Fruit fly (Drosophila melanogaster) whole organism, embryonic: ENCODE results near the gene Lmx1a.
A peak's percentile ranks its signal among the peaks of the same experiment; 100 is the strongest.

Experiments used
- CG10366 ChIP-seq: fragments of 200-800 bp; sonication (Bioruptor generic); IDR thresholded peaks from 2 replicates; pipeline ENCODE4 v1.3.6; 2022; ENCODE audit warnings: missing biosample characterization, missing genetic modification characterization
- CG10543 ChIP-seq: fragments of 200-800 bp; sonication (Bioruptor generic); optimal IDR thresholded peaks from 3 replicates; lab custom pipeline; 2017; ENCODE audit warnings: missing biosample characterization, mild to moderate bottlenecking, missing genetic modification characterization, moderate library complexity
- CG11093 ChIP-seq: fragments of 200-800 bp; sonication (Bioruptor generic); IDR thresholded peaks from 3 replicates; pipeline ENCODE4 v1.3.6; 2022; ENCODE audit warnings: missing biosample characterization, missing genetic modification characterization
- CG11723 ChIP-seq: fragments of 200-800 bp; sonication (Bioruptor generic); optimal IDR thresholded peaks from 2 replicates; lab custom pipeline; 2017; ENCODE audit warnings: missing biosample characterization, mild to moderate bottlenecking, missing genetic modification characterization
- CG12391 ChIP-seq: fragments of 200-800 bp; sonication (Bioruptor generic); optimal IDR thresholded peaks from 3 replicates; lab custom pipeline; 2018; ENCODE audit warnings: missing biosample characterization, mild to moderate bottlenecking, missing genetic modification characterization, moderate library complexity
- CG16779 ChIP-seq: fragments of 200-800 bp; sonication (Bioruptor generic); IDR thresholded peaks from 2 replicates; pipeline ENCODE4 v1.3.6; 2022; ENCODE audit warnings: missing biosample characterization, missing genetic modification characterization
- CG18011 ChIP-seq: fragments of 200-800 bp; sonication (Bioruptor generic); optimal IDR thresholded peaks from 2 replicates; lab custom pipeline; 2017; ENCODE audit warnings: missing biosample characterization, missing genetic modification characterization, mild to moderate bottlenecking, moderate library complexity, missing genotype
- CG2116 ChIP-seq: fragments of 200-800 bp; sonication (Bioruptor generic); optimal IDR thresholded peaks from 3 replicates; lab custom pipeline; 2018; ENCODE audit warnings: missing biosample characterization, mild to moderate bottlenecking, missing genetic modification characterization
- CG3163 ChIP-seq: fragments of 200-800 bp; sonication (Bioruptor generic); optimal IDR thresholded peaks from 3 replicates; lab custom pipeline; 2016; ENCODE audit warnings: missing biosample characterization, missing genetic modification characterization
- CG3281 ChIP-seq: fragments of 200-800 bp; sonication (Bioruptor generic); optimal IDR thresholded peaks from 3 replicates; lab custom pipeline; 2017; ENCODE audit warnings: missing biosample characterization, mild to moderate bottlenecking, missing genetic modification characterization
- CG3995 ChIP-seq: fragments of 200-800 bp; sonication (Bioruptor generic); optimal IDR thresholded peaks from 3 replicates; lab custom pipeline; 2016; ENCODE audit warnings: missing biosample characterization, missing genetic modification characterization
- CG9727 ChIP-seq: fragments of 200-800 bp; sonication (Bioruptor generic); optimal IDR thresholded peaks from 3 replicates; lab custom pipeline; 2017; ENCODE audit warnings: missing biosample characterization, mild to moderate bottlenecking, missing genetic modification characterization
- CG9797 ChIP-seq: fragments of 200-800 bp; sonication (Bioruptor generic); optimal IDR thresholded peaks from 3 replicates; lab custom pipeline; 2018; ENCODE audit warnings: missing biosample characterization, mild to moderate bottlenecking, missing genetic modification characterization
- CG9817 ChIP-seq: fragments of 200-800 bp; sonication (Bioruptor generic); optimal IDR thresholded peaks from 2 replicates; lab custom pipeline; 2018; ENCODE audit warnings: missing biosample characterization, mild to moderate bottlenecking, missing genetic modification characterization, moderate library complexity
- Doc3 ChIP-seq: fragments of 200-800 bp; sonication (Bioruptor generic); IDR thresholded peaks from 3 replicates; pipeline ENCODE4 v1.3.6; 2022; ENCODE audit warnings: missing biosample characterization, missing genetic modification characterization; ENCODE audit not compliant: partially characterized antibody
- HLH3B ChIP-seq: fragments of 200-800 bp; sonication (Bioruptor generic); IDR thresholded peaks from 2 replicates; pipeline ENCODE4 v1.3.6; 2022; ENCODE audit warnings: missing biosample characterization, missing genetic modification characterization
- Hr78 ChIP-seq, 2 experiments: fragments of 200-800 bp in 1 of 2; fragments of >200 bp in 1 of 2; sonication (Bioruptor generic) in 1 of 2; optimal IDR thresholded peaks; 2 replicates each; lab custom pipeline; 2017 to 2019; ENCODE audit warnings: missing biosample characterization in 2 of 2, missing genetic modification characterization in 2 of 2, mild to moderate bottlenecking in 1 of 2, moderate library complexity in 1 of 2
- MTF-1 ChIP-seq: fragments of 200-800 bp; sonication (Bioruptor generic); optimal IDR thresholded peaks from 2 replicates; lab custom pipeline; 2018; ENCODE audit warnings: missing biosample characterization, mild to moderate bottlenecking, missing genetic modification characterization, borderline replicate concordance
- Myb ChIP-seq: fragments of 200-800 bp; sonication (Bioruptor generic); optimal IDR thresholded peaks from 2 replicates; lab custom pipeline; 2016; ENCODE audit warnings: missing biosample characterization, missing genetic modification characterization
- NC2α ChIP-seq: fragments of 200-800 bp; sonication (Bioruptor generic); optimal IDR thresholded peaks from 2 replicates; lab custom pipeline; 2016; ENCODE audit warnings: missing biosample characterization, missing genetic modification characterization
- PHDP ChIP-seq: fragments of 200-800 bp; sonication (Bioruptor generic); optimal IDR thresholded peaks from 3 replicates; lab custom pipeline; 2018; ENCODE audit warnings: missing biosample characterization, mild to moderate bottlenecking, missing genetic modification characterization, moderate library complexity
- Rx ChIP-seq: fragments of 200-800 bp; sonication (Bioruptor generic); IDR thresholded peaks from 2 replicates; pipeline ENCODE4 v1.3.6; 2022; ENCODE audit warnings: missing biosample characterization, missing genetic modification characterization
- Scr ChIP-seq: fragments of 200-800 bp; sonication (Bioruptor generic); IDR thresholded peaks from 2 replicates; pipeline ENCODE4 v1.3.6; 2022; ENCODE audit warnings: missing biosample characterization, missing genetic modification characterization; ENCODE audit not compliant: partially characterized antibody
- Six4 ChIP-seq: fragments of 200-800 bp; sonication (Bioruptor generic); optimal IDR thresholded peaks from 2 replicates; lab custom pipeline; 2016; ENCODE audit warnings: missing biosample characterization, missing genetic modification characterization
- Spps ChIP-seq: fragments of 200-800 bp; sonication (Bioruptor generic); optimal IDR thresholded peaks from 2 replicates; lab custom pipeline; 2018; ENCODE audit warnings: missing biosample characterization, mild to moderate bottlenecking, missing genetic modification characterization
- Stat92E ChIP-seq, 3 experiments: fragments of >200 bp in 2 of 3; fragments of 200-800 bp in 1 of 3; sonication (Bioruptor generic) in 1 of 3; optimal IDR thresholded peaks; 2 replicates each; lab custom pipeline; 2017 to 2019; ENCODE audit warnings: missing biosample characterization in 3 of 3, missing genetic modification characterization in 3 of 3, mild to moderate bottlenecking in 1 of 3, moderate library complexity in 1 of 3
- abd-A ChIP-seq: fragments of 200-800 bp; sonication (Bioruptor generic); optimal IDR thresholded peaks from 3 replicates; lab custom pipeline; 2019; ENCODE audit warnings: missing biosample characterization, mild to moderate bottlenecking, missing genetic modification characterization, moderate library complexity
- aop ChIP-seq: fragments of 200-800 bp; sonication (Bioruptor generic); IDR thresholded peaks from 2 replicates; pipeline ENCODE4 v1.3.6; 2022; ENCODE audit warnings: missing biosample characterization, missing genetic modification characterization
- cg ChIP-seq: fragments of 200-800 bp; sonication (Bioruptor generic); optimal IDR thresholded peaks from 3 replicates; lab custom pipeline; 2019; ENCODE audit warnings: missing biosample characterization, mild to moderate bottlenecking, missing genetic modification characterization, moderate library complexity
- dmrt11E ChIP-seq: fragments of 200-800 bp; sonication (Bioruptor generic); optimal IDR thresholded peaks from 3 replicates; lab custom pipeline; 2018; ENCODE audit warnings: missing biosample characterization, mild to moderate bottlenecking, missing genetic modification characterization, moderate library complexity
- en ChIP-seq: fragments of 200-800 bp; sonication (Bioruptor generic); optimal IDR thresholded peaks from 2 replicates; lab custom pipeline; 2016; ENCODE audit warnings: missing biosample characterization, missing genetic modification characterization
- fd96Cb ChIP-seq: fragments of 200-800 bp; sonication (Bioruptor generic); optimal IDR thresholded peaks from 2 replicates; lab custom pipeline; 2018; ENCODE audit warnings: missing biosample characterization, mild to moderate bottlenecking, missing genetic modification characterization, moderate library complexity
- gce ChIP-seq: fragments of 200-800 bp; sonication (Bioruptor generic); IDR thresholded peaks from 3 replicates; pipeline ENCODE4 v1.3.6; 2022; ENCODE audit warnings: missing biosample characterization, missing genetic modification characterization
- gro ChIP-seq: fragments of 200-800 bp; sonication (Bioruptor generic); optimal IDR thresholded peaks from 2 replicates; lab custom pipeline; 2016; ENCODE audit warnings: missing biosample characterization, missing genetic modification characterization
- otp ChIP-seq: fragments of 200-800 bp; sonication (Bioruptor generic); IDR thresholded peaks from 3 replicates; pipeline ENCODE4, ENCODE4 v1.3.6; 2022; ENCODE audit warnings: missing biosample characterization, missing genetic modification characterization
- pfk ChIP-seq: fragments of 200-800 bp; sonication (Bioruptor generic); optimal IDR thresholded peaks from 2 replicates; lab custom pipeline; 2018; ENCODE audit warnings: missing biosample characterization, mild to moderate bottlenecking, missing genetic modification characterization, moderate library complexity
- prd ChIP-seq, 3 experiments: fragments of >200 bp in 2 of 3; fragments of 200-800 bp in 1 of 3; sonication (Bioruptor generic) in 1 of 3; optimal IDR thresholded peaks in 2 of 3; IDR thresholded peaks in 1 of 3; 2 replicates in 2 of 3; 3 replicates in 1 of 3; pipeline versions ENCODE4 v1.3.6 to Lab custom; 2017 to 2022; ENCODE audit warnings: missing biosample characterization in 1 of 3, missing genetic modification characterization in 1 of 3
- sr ChIP-seq: fragments of 200-800 bp; sonication (Bioruptor generic); IDR thresholded peaks from 3 replicates; pipeline ENCODE4 v1.3.6; 2022; ENCODE audit warnings: missing biosample characterization, missing genetic modification characterization
- tio ChIP-seq: fragments of 200-800 bp; sonication (Bioruptor generic); optimal IDR thresholded peaks from 2 replicates; lab custom pipeline; 2017; ENCODE audit warnings: missing biosample characterization, missing genetic modification characterization, inconsistent platforms
- tll ChIP-seq, 2 experiments: fragments of 200-800 bp in 1 of 2; fragments of >200 bp in 1 of 2; sonication (Bioruptor generic) in 1 of 2; optimal IDR thresholded peaks; 2 replicates each; lab custom pipeline; 2017 to 2019; ENCODE audit warnings: missing biosample characterization in 2 of 2, missing genetic modification characterization in 2 of 2, mild to moderate bottlenecking in 1 of 2, moderate library complexity in 1 of 2
- trem ChIP-seq: fragments of 200-800 bp; optimal IDR thresholded peaks from 3 replicates; lab custom pipeline; 2019; ENCODE audit warnings: missing biosample characterization, mild to moderate bottlenecking, missing genetic modification characterization, moderate library complexity
- twi ChIP-seq: fragments of 200-800 bp; optimal IDR thresholded peaks from 2 replicates; lab custom pipeline; 2019; ENCODE audit warnings: missing biosample characterization, mild to moderate bottlenecking, missing genetic modification characterization, moderate library complexity

Gene Lmx1a

DNA sequence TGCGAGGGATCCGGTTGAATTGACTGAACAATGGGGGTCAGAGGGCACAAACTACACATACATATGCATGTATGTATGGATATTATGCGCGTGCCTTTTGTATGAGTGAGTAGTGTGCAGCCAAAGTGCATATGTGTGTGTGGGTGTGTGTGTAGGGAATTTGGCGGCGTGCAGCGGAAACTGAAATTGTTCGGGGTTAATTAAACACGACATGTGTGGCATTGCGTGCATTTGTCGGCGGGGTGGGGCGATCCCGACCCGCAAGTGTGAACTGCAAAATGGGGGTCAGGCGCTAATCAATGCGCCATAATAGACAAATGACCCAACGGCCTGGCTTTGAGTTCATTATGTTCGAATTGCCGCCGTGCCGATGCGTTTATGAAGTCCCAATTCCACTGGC is 30.9 kb upstream of the Lmx1a start (continued):
- no peak for TF ChIP-seq CG9727 (GFP tag; lab: Kevin White, UChicago)
- no peak for TF ChIP-seq CG18011 (GFP tag; lab: Kevin White, UChicago)
- 0 out of 3 replicates have a peak, but pooled peaks have one; percentile 30 for TF ChIP-seq CG11093 (GFP tag; lab: Robert Waterston, UW)
- peak; percentile 35 for TF ChIP-seq twi
- no peak for TF ChIP-seq dmrt11E (tag; lab: Kevin White, UChicago)
- no peak for TF ChIP-seq tio
- no peak for TF ChIP-seq CG3281 (GFP tag; lab: Kevin White, UChicago)
- TF ChIP-seq CG3995 (GFP tag; lab: Kevin White, UChicago) = no peak
- peak in 1 of 2 experiments; percentile 67 for TF ChIP-seq Hr78 (GFP tag; optimal IDR thresholded peaks at IDR 0.05; lab: Kevin White, UChicago)
- TF ChIP-seq en (GFP tag; lab: Kevin White, UChicago) = no peak
- TF ChIP-seq MTF-1 = no peak
- TF ChIP-seq NC2α (GFP tag; lab: Kevin White, UChicago) = no peak
- TF ChIP-seq gce (GFP tag; lab: Robert Waterston, UW) = no peak
- TF ChIP-seq trem (tag; lab: Kevin White, UChicago) = no peak
- no peak for TF ChIP-seq Scr (GFP tag; lab: Robert Waterston, UW)
- no peak for TF ChIP-seq tll (GFP tag; optimal IDR thresholded peaks at IDR 0.05; lab: Kevin White, UChicago)
- no peak for TF ChIP-seq CG11723 (GFP tag; lab: Kevin White, UChicago)
- TF ChIP-seq CG10366 = no peak
- TF ChIP-seq aop (GFP tag; lab: Robert Waterston, UW) = 0 out of 2 replicates have a peak, but pooled peaks have one; percentile 7
- no peak for TF ChIP-seq CG9797 (GFP tag; lab: Kevin White, UChicago)
- TF ChIP-seq CG16779 (GFP tag; lab: Robert Waterston, UW) = no peak
- TF ChIP-seq CG2116 (GFP tag; lab: Kevin White, UChicago) = no peak
- no peak for TF ChIP-seq Stat92E (GFP tag; optimal IDR thresholded peaks at IDR 0.05; lab: Kevin White, UChicago)
- TF ChIP-seq CG10543 (GFP tag; lab: Kevin White, UChicago) = no peak
- TF ChIP-seq CG9817 (tag; lab: Kevin White, UChicago) = no peak
- no peak for TF ChIP-seq Doc3 (GFP tag; lab: Robert Waterston, UW)
- TF ChIP-seq cg = peak; percentile 68
- TF ChIP-seq Spps (tag; lab: Kevin White, UChicago) = no peak
- no peak for TF ChIP-seq CG3163 (GFP tag; lab: Kevin White, UChicago)
- no peak for TF ChIP-seq Six4 (GFP tag; lab: Kevin White, UChicago)
- no peak for TF ChIP-seq prd (optimal IDR thresholded peaks at IDR 0.05; lab: Kevin White, UChicago)
- TF ChIP-seq prd (GFP tag; IDR thresholded peaks at IDR 0.05; lab: Robert Waterston, UW) = no peak
- TF ChIP-seq otp (GFP tag; lab: Robert Waterston, UW) = no peak
- no peak for TF ChIP-seq pfk
- no peak for TF ChIP-seq CG12391
- no peak for TF ChIP-seq gro (GFP tag; lab: Kevin White, UChicago)
- TF ChIP-seq abd-A = no peak
- no peak for TF ChIP-seq HLH3B (GFP tag; lab: Robert Waterston, UW)
- no peak for TF ChIP-seq Myb (GFP tag; lab: Kevin White, UChicago)
- no peak for TF ChIP-seq sr (GFP tag; lab: Robert Waterston, UW)
- no peak for TF ChIP-seq PHDP (tag; lab: Kevin White, UChicago)
- TF ChIP-seq Rx (GFP tag; lab: Robert Waterston, UW) = no peak
- no peak for TF ChIP-seq fd96Cb
- TF ChIP-seq, all 482 proteins: peak for 10
